Worm (Caenorhabditis elegans) whole organism, young adult: ENCODE results near the gene F55G7.3.
A peak's percentile ranks its signal among the peaks of the same experiment; 100 is the strongest.

Experiments
- B0035.1 ChIP-seq: sonication (generic microtip); optimal IDR thresholded peaks from 2 replicates; lab custom pipeline; 2016; ENCODE audit warnings: missing genetic modification characterization, mild to moderate bottlenecking, missing compliant biosample characterization, missing genotype, missing genetic modification reagents
- B0261.1 ChIP-seq: sonication (generic microtip); optimal IDR thresholded peaks from 2 replicates; lab custom pipeline; 2016; ENCODE audit warnings: mild to moderate bottlenecking, missing genetic modification characterization, moderate library complexity, missing compliant biosample characterization
- B0336.3 ChIP-seq: fragments of 200-800 bp; sonication (Bioruptor generic); IDR thresholded peaks from 2 replicates; pipeline ENCODE4 v1.3.6; 2022; ENCODE audit warnings: missing genetic modification characterization, missing compliant biosample characterization
- C17E4.6 ChIP-seq: fragments of 200-800 bp; sonication (Bioruptor generic); IDR thresholded peaks from 2 replicates; pipeline ENCODE4 v1.3.6; 2022; ENCODE audit warnings: missing genetic modification reagents, missing genetic modification characterization, missing compliant biosample characterization
- D2030.7 ChIP-seq: fragments of 200-800 bp; sonication (Bioruptor generic); IDR thresholded peaks from 2 replicates; pipeline ENCODE4 v1.3.6; 2022; ENCODE audit warnings: missing genetic modification reagents, missing genetic modification characterization, missing compliant biosample characterization
- F33H1.4 ChIP-seq: fragments of 200-800 bp; sonication (Bioruptor generic); IDR thresholded peaks from 2 replicates; pipeline ENCODE4 v1.3.6; 2022; ENCODE audit warnings: missing genetic modification reagents, missing genetic modification characterization, missing compliant biosample characterization
- F52B5.7 ChIP-seq: sonication (generic microtip); optimal IDR thresholded peaks from 2 replicates; lab custom pipeline; 2016; ENCODE audit warnings: mild to moderate bottlenecking, missing genetic modification characterization, missing compliant biosample characterization
- T26A5.8 ChIP-seq: sonication (generic microtip); optimal IDR thresholded peaks from 2 replicates; lab custom pipeline; 2016; ENCODE audit warnings: missing genetic modification characterization, missing compliant biosample characterization
- ZK185.1 ChIP-seq: sonication (generic microtip); optimal IDR thresholded peaks from 2 replicates; lab custom pipeline; 2016; ENCODE audit warnings: mild to moderate bottlenecking, missing genetic modification characterization, missing compliant biosample characterization; ENCODE audit not compliant: poor library complexity, severe bottlenecking
- athp-1 ChIP-seq: sonication (generic microtip); optimal IDR thresholded peaks from 2 replicates; lab custom pipeline; 2017; ENCODE audit warnings: mild to moderate bottlenecking, missing genetic modification characterization, missing compliant biosample characterization
- attf-5 ChIP-seq: fragments of 200-800 bp; sonication (Bioruptor generic); optimal IDR thresholded peaks from 2 replicates; lab custom pipeline; 2018; ENCODE audit warnings: mild to moderate bottlenecking, missing genetic modification characterization, missing compliant biosample characterization
- cebp-2 ChIP-seq: fragments of 200-800 bp; sonication (Bioruptor generic); IDR thresholded peaks from 2 replicates; pipeline ENCODE4 v1.3.6; 2022; ENCODE audit warnings: missing genetic modification characterization, missing compliant biosample characterization
- ceh-100 ChIP-seq: fragments of 200-800 bp; sonication (Bioruptor generic); IDR thresholded peaks from 2 replicates; pipeline ENCODE4 v1.3.6; 2022; ENCODE audit warnings: missing genetic modification reagents, missing genetic modification characterization, missing compliant biosample characterization
- ceh-58 ChIP-seq: fragments of 200-800 bp; sonication (Bioruptor generic); IDR thresholded peaks from 2 replicates; pipeline ENCODE4 v1.3.6; 2022; ENCODE audit warnings: missing genetic modification characterization, missing compliant biosample characterization
- ceh-79 ChIP-seq: sonication (generic microtip); optimal IDR thresholded peaks from 2 replicates; lab custom pipeline; 2017; ENCODE audit warnings: mild to moderate bottlenecking, missing genetic modification characterization, missing compliant biosample characterization
- ceh-91 ChIP-seq: fragments of 200-800 bp; sonication (Bioruptor generic); IDR thresholded peaks from 2 replicates; pipeline ENCODE4 v1.3.6; 2022; ENCODE audit warnings: missing genetic modification reagents, missing genetic modification characterization, missing compliant biosample characterization
- chd-7 ChIP-seq: sonication (generic microtip); optimal IDR thresholded peaks from 2 replicates; lab custom pipeline; 2016; ENCODE audit warnings: mild to moderate bottlenecking, missing genetic modification characterization, moderate library complexity, missing compliant biosample characterization
- die-1 ChIP-seq: sonication (generic microtip); optimal IDR thresholded peaks from 2 replicates; lab custom pipeline; 2016; ENCODE audit warnings: missing genotype, mild to moderate bottlenecking, missing genetic modification characterization, missing compliant biosample characterization
- dpff-1 ChIP-seq: sonication (generic microtip); optimal IDR thresholded peaks from 2 replicates; lab custom pipeline; 2017; ENCODE audit warnings: mild to moderate bottlenecking, missing genetic modification characterization, missing compliant biosample characterization
- efl-1 ChIP-seq: fragments of 150-350 bp; optimal IDR thresholded peaks from 2 replicates; lab custom pipeline; 2014; ENCODE audit warnings: missing biosample characterization, missing genetic modification reagents, missing genetic modification characterization
- ekl-4 ChIP-seq: fragments of 200-800 bp; sonication (Bioruptor generic); IDR thresholded peaks from 2 replicates; pipeline ENCODE4 v1.3.6; 2022; ENCODE audit warnings: missing genetic modification reagents, missing genetic modification characterization, missing compliant biosample characterization
- gei-17 ChIP-seq: fragments of 200-800 bp; sonication (Bioruptor generic); optimal IDR thresholded peaks from 2 replicates; lab custom pipeline; 2018; ENCODE audit warnings: mild to moderate bottlenecking, missing genetic modification characterization, missing compliant biosample characterization
- hlh-12 ChIP-seq: sonication (generic microtip); optimal IDR thresholded peaks from 2 replicates; lab custom pipeline; 2016; ENCODE audit warnings: missing genetic modification characterization, missing compliant biosample characterization
- hlh-26 ChIP-seq: fragments of 200-800 bp; sonication (Bioruptor generic); conservative IDR thresholded peaks from 2 replicates; pipeline ENCODE4 v1.3.6; 2022; ENCODE audit warnings: missing genetic modification reagents, missing genetic modification characterization, missing compliant biosample characterization
- hmg-1.2 ChIP-seq: fragments of 200-800 bp; sonication (Bioruptor generic); IDR thresholded peaks from 2 replicates; pipeline ENCODE4 v1.3.6; 2022; ENCODE audit warnings: missing genetic modification reagents, missing genetic modification characterization, missing compliant biosample characterization
- hrde-1 ChIP-seq: sonication (generic microtip); optimal IDR thresholded peaks from 2 replicates; lab custom pipeline; 2016; ENCODE audit warnings: missing genetic modification characterization, mild to moderate bottlenecking, missing compliant biosample characterization, moderate library complexity, missing genotype, missing genetic modification reagents, borderline replicate concordance
- lag-1 ChIP-seq: fragments of 200-800 bp; sonication (Bioruptor generic); IDR thresholded peaks from 2 replicates; pipeline ENCODE4 v1.3.6; 2022; ENCODE audit warnings: missing genetic modification reagents, missing genetic modification characterization, missing compliant biosample characterization
- let-607 ChIP-seq, 2 experiments: fragments of 200-800 bp in 1 of 2; sonication (Bioruptor generic) in 1 of 2; sonication (generic microtip) in 1 of 2; optimal IDR thresholded peaks; 2 replicates each; lab custom pipeline; 2016 to 2018; ENCODE audit warnings: mild to moderate bottlenecking in 2 of 2, missing compliant biosample characterization in 2 of 2, missing genetic modification characterization in 2 of 2, moderate library complexity in 2 of 2, missing genotype in 1 of 2
- lin-26 ChIP-seq: fragments of 200-800 bp; sonication (Bioruptor generic); IDR thresholded peaks from 2 replicates; pipeline ENCODE4 v1.3.6; 2022; ENCODE audit warnings: missing genetic modification reagents, missing genetic modification characterization, missing compliant biosample characterization
- lin-54 ChIP-seq: fragments of 200-800 bp; sonication (Bioruptor generic); optimal IDR thresholded peaks from 2 replicates; lab custom pipeline; 2018; ENCODE audit warnings: mild to moderate bottlenecking, missing genetic modification characterization, missing compliant biosample characterization
- lir-1 ChIP-seq: fragments of 200-800 bp; sonication (Bioruptor generic); conservative IDR thresholded peaks from 2 replicates; pipeline ENCODE4 v1.3.6; 2022; ENCODE audit warnings: missing genetic modification reagents, missing genetic modification characterization, missing compliant biosample characterization
- lsy-27 ChIP-seq: sonication (generic microtip); optimal IDR thresholded peaks from 2 replicates; lab custom pipeline; 2017; ENCODE audit warnings: missing genetic modification characterization, mild to moderate bottlenecking, missing compliant biosample characterization, antibody characterized with exemption, missing genotype, borderline replicate concordance; ENCODE audit not compliant: insufficient read depth
- mel-28 ChIP-seq: sonication (generic microtip); optimal IDR thresholded peaks from 2 replicates; lab custom pipeline; 2016; ENCODE audit warnings: borderline replicate concordance, mild to moderate bottlenecking, missing genetic modification characterization, missing compliant biosample characterization
- nfya-2 ChIP-seq: fragments of 200-800 bp; sonication (Bioruptor generic); IDR thresholded peaks from 2 replicates; pipeline ENCODE4 v1.3.6; 2022; ENCODE audit warnings: missing genetic modification reagents, missing genetic modification characterization, missing compliant biosample characterization
- nfyb-1 ChIP-seq: fragments of 200-800 bp; sonication (Bioruptor generic); IDR thresholded peaks from 2 replicates; pipeline ENCODE4 v1.3.6; 2022; ENCODE audit warnings: missing genetic modification reagents, missing genetic modification characterization, missing compliant biosample characterization
- pbrm-1 ChIP-seq: fragments of 200-800 bp; sonication (Bioruptor generic); IDR thresholded peaks from 2 replicates; pipeline ENCODE4 v1.3.6; 2022; ENCODE audit warnings: missing genetic modification reagents, missing genetic modification characterization, missing compliant biosample characterization
- pha-4 ChIP-seq: fragments of 150-350 bp; sonication (generic microtip); optimal IDR thresholded peaks from 2 replicates; lab custom pipeline; 2014; ENCODE audit warnings: missing biosample characterization, missing genetic modification reagents, missing genetic modification characterization
- rec-8 ChIP-seq, 2 experiments: sonication (generic microtip); optimal IDR thresholded peaks; 2 replicates each; lab custom pipeline; 2016; ENCODE audit warnings: mild to moderate bottlenecking in 2 of 2, missing genetic modification characterization in 2 of 2, missing genetic modification reagents in 2 of 2, missing genotype in 2 of 2, missing biosample characterization in 1 of 2, missing compliant biosample characterization in 1 of 2, moderate library complexity in 1 of 2
- repo-1 ChIP-seq: sonication (generic microtip); optimal IDR thresholded peaks from 2 replicates; lab custom pipeline; 2017; ENCODE audit warnings: mild to moderate bottlenecking, missing genetic modification characterization, missing compliant biosample characterization
- sdz-38 ChIP-seq: sonication (generic microtip); optimal IDR thresholded peaks from 2 replicates; lab custom pipeline; 2016; ENCODE audit warnings: missing genotype, missing genetic modification characterization, missing compliant biosample characterization
- sea-2 ChIP-seq: fragments of 200-800 bp; sonication (Bioruptor generic); IDR thresholded peaks from 2 replicates; pipeline ENCODE4 v1.3.6; 2022; ENCODE audit warnings: missing genetic modification characterization, missing compliant biosample characterization
- snpc-1.3 ChIP-seq: sonication (generic microtip); optimal IDR thresholded peaks from 2 replicates; lab custom pipeline; 2017; ENCODE audit warnings: missing genetic modification characterization, mild to moderate bottlenecking, missing compliant biosample characterization, antibody characterized with exemption, moderate library complexity, missing genotype, missing genetic modification reagents; ENCODE audit not compliant: insufficient read depth
- sptf-2 ChIP-seq: fragments of 200-800 bp; sonication (Bioruptor generic); optimal IDR thresholded peaks from 2 replicates; lab custom pipeline; 2018; ENCODE audit warnings: mild to moderate bottlenecking, missing genetic modification characterization, missing compliant biosample characterization
- tbp1 ChIP-seq: fragments of 200-800 bp; sonication (Bioruptor generic); optimal IDR thresholded peaks from 2 replicates; lab custom pipeline; 2018; ENCODE audit warnings: mild to moderate bottlenecking, missing genetic modification characterization, missing compliant biosample characterization
- xnd-1 ChIP-seq: sonication (generic microtip); optimal IDR thresholded peaks from 2 replicates; lab custom pipeline; 2016; ENCODE audit warnings: missing genotype, missing genetic modification reagents, missing genetic modification characterization, missing compliant biosample characterization

Gene F55G7.3

ce11 chrX:11938826-11939225 lies 3.0 kb downstream of the F55G7.3 start, which contains the start of gene F55G7.5:
Gene F55G7.5, minus strand, starts transcription at chrX:11938926.
- no peak for TF ChIP-seq pbrm-1 (GFP tag; lab: Robert Waterston, UW)
- no peak for TF ChIP-seq hmg-1.2 (GFP tag; lab: Robert Waterston, UW)
- no peak for TF ChIP-seq lin-54
- TF ChIP-seq hrde-1 (tag; lab: Kevin White, UChicago) = no peak
- TF ChIP-seq repo-1 (tag; lab: Kevin White, UChicago) = no peak

DNA sequence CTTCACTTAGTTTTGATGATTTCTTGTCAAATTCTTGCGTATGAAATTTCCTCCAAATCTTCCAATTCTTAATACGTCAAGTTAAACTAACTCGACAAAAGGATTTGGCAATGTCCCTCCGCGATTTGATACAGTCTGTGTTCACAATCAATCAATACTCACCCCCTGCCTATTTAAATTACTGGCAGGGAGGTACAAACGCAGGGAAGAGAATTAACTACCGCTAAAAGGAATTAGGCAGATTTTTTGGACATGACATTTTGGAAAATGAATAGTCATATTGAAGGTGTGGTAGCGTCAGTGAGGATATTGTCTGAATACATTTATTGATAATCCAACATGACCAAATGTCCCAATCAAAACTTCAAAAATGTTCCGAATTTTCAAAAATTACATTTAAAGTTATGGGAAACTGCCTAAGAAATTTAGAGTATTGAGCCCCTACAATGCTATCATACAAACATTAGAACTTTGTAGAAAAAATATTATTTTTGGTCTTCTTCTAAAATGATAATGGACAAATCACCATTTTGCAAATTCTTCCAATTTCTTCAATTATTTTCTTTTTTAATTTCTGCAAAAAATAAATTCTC lies 4.4 kb downstream of the F55G7.3 start:
- TF ChIP-seq F52B5.7 (tag; lab: Kevin White, UChicago) (peak; percentile 93), xnd-1 (tag; lab: Kevin White, UChicago) (no peak), B0035.1 (tag; lab: Kevin White, UChicago) (peak; percentile 94), efl-1 (GFP tag; lab: Kevin White, UChicago) (no peak), sdz-38 (no peak), die-1 (peak; percentile 45), D2030.7 (GFP tag; lab: Robert Waterston, UW) (no peak), let-607 (tag; optimal IDR thresholded peaks at IDR 0.05; lab: Kevin White, UChicago) (peak; percentile 55 to 93), pha-4 (tag; lab: Kevin White, UChicago) (peak; percentile 96), ekl-4 (GFP tag; lab: Robert Waterston, UW) (peak; percentile 91), ZK185.1 (tag; lab: Kevin White, UChicago) (peak; percentile 98), F33H1.4 (no peak; the same call in none of the 2 replicates), sptf-2 (peak; percentile 55), hlh-26 (GFP tag; lab: Robert Waterston, UW) (no peak), lin-26 (GFP tag; lab: Robert Waterston, UW) (peak; percentile 79; the same call in 1 of the 2 replicates), sea-2 (GFP tag; lab: Robert Waterston, UW) (0 out of 2 replicates have a peak, but pooled peaks have one; percentile 49), hlh-12 (tag; lab: Kevin White, UChicago) (no peak), lin-54 (peak; percentile 92), tbp1 (GFP tag; lab: Kevin White, UChicago) (peak; percentile 80), ceh-79 (peak; percentile 47), B0261.1 (peak; percentile 65), athp-1 (tag; lab: Kevin White, UChicago) (peak; percentile 64), ceh-91 (peak; percentile 18; the same call in 1 of the 2 replicates), chd-7 (peak; percentile 97), ceh-100 (GFP tag; lab: Robert Waterston, UW) (peak; percentile 70; the same call in 1 of the 2 replicates), C17E4.6 (GFP tag; lab: Robert Waterston, UW) (peak; percentile 89), cebp-2 (GFP tag; lab: Robert Waterston, UW) (peak; percentile 95; the same call in 1 of the 2 replicates), B0336.3 (GFP tag; lab: Robert Waterston, UW) (peak; percentile 99), rec-8 (tag; optimal IDR thresholded peaks at IDR 0.05; lab: Kevin White, UChicago) (peak; percentile 6 to 26), snpc-1.3 (tag; lab: Kevin White, UChicago) (peak; percentile 24), lir-1 (GFP tag; lab: Robert Waterston, UW) (peak; percentile 94), dpff-1 (tag; lab: Kevin White, UChicago) (peak; percentile 29), hmg-1.2 (GFP tag; lab: Robert Waterston, UW) (peak; percentile 85), lsy-27 (tag; lab: Kevin White, UChicago) (no peak), attf-5 (GFP tag; lab: Kevin White, UChicago) (peak; percentile 47), lag-1 (GFP tag; lab: Robert Waterston, UW) (peak; percentile 95), nfyb-1 (peak; percentile 98), nfya-2 (GFP tag; lab: Robert Waterston, UW) (no peak), gei-17 (peak; percentile 98), mel-28 (tag; lab: Kevin White, UChicago) (peak; percentile 81), ceh-58 (GFP tag; lab: Robert Waterston, UW) (no peak), T26A5.8 (tag; lab: Kevin White, UChicago) (no peak)
